Fruit fly (Drosophila melanogaster) S2 (cell line): ENCODE data around the gene CG13891.

Source experiments
- CG8478 ChIP-seq: fragments of >200 bp; optimal IDR thresholded peaks from 2 replicates; lab custom pipeline; 2018
- CTCF ChIP-seq, 2 experiments: fragments of >200 bp; optimal IDR thresholded peaks; 2 replicates each; lab custom pipeline; 2018

DNA sequence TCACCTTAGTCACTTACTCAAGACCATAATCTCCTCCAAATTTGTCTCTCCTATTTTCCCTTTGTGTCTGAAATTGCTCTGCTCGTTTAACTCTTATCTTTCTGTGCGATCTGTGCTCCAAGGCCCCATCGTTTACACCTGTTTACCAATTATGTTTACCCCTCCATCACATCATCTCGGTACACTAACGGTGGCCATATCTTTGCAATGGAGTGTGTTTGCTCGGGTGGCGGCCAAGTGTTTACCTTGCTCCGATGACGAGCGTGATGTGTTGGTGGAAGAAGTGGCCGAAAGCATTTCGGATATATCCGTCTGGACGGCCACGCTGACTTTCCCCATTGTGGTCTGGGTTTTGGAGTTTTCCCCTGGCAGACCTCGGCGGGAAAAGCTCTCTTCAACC is 6.5 kb upstream of the CG13891 start:
- TF ChIP-seq CG8478 (lab: Kevin White, UChicago) (no peak), CTCF (optimal IDR thresholded peaks at IDR 0.05; lab: Kevin White, UChicago) (no peak)
